Worm (Caenorhabditis elegans): Measurements from ENCODE around the gene F21D12.2.

The F21D12.2 gene

ce11 chrII:7331224-7331623, 13.7 kb downstream of the F21D12.2 start, which contains the start of gene npax-1:
Gene npax-1 (minus strand): TSS chrII:7331324.
- TF ChIP-seq pha-4 (tag; optimal IDR thresholded peaks at IDR 0.05) (no peak), fkh-10 (GFP tag; optimal IDR thresholded peaks at IDR 0.05) (no peak)

- TF ChIP-seq nfya-1 (tag; optimal IDR thresholded peaks at IDR 0.05) (peak; percentile 3), dve-1 (tag; optimal IDR thresholded peaks at IDR 0.05) (peak; percentile 7), ceh-45 (GFP tag; IDR thresholded peaks at IDR 0.05) (no peak), tbx-2 (tag; optimal IDR thresholded peaks at IDR 0.05) (peak; percentile 58), ahr-1 (tag; optimal IDR thresholded peaks at IDR 0.05) (no peak), zip-5 (tag; optimal IDR thresholded peaks at IDR 0.05) (no peak), ceh-2 (tag; optimal IDR thresholded peaks at IDR 0.05) (no peak), nhr-232 (tag; optimal IDR thresholded peaks at IDR 0.05) (no peak), hlh-30 (tag; optimal IDR thresholded peaks at IDR 0.05; ENCODE audit: insufficient read depth) (peak; percentile 63), ceh-18 (tag; optimal IDR thresholded peaks at IDR 0.05) (peak; percentile 15), ceh-31 (tag; optimal IDR thresholded peaks at IDR 0.05) (peak; percentile 17), nhr-11 (tag; optimal IDR thresholded peaks at IDR 0.05) (no peak), pqm-1 (tag; optimal IDR thresholded peaks at IDR 0.05) (no peak), eyg-1 (tag; optimal IDR thresholded peaks at IDR 0.05) (no peak), elt-2 (tag; optimal IDR thresholded peaks at IDR 0.05) (peak; percentile 36), lin-11 (tag; optimal IDR thresholded peaks at IDR 0.05) (no peak), ceh-6 (GFP tag; optimal IDR thresholded peaks at IDR 0.05) (no peak)
Observed at ce11 chrII:7337469-7337893, 19.9 kb downstream of the F21D12.2 start.

ce11 chrII:7338995-7339394, 21.4 kb downstream of the F21D12.2 start, which contains the start of gene nhr-21:
Gene nhr-21 (plus strand): TSS chrII:7339229.
- TF ChIP-seq nfya-1 (tag; optimal IDR thresholded peaks at IDR 0.05), result no peak
- TF ChIP-seq dmd-4 (tag; optimal IDR thresholded peaks at IDR 0.05; ENCODE audit: borderline replicate concordance), result no peak
- no peak for TF ChIP-seq T23F11.4 (GFP tag; optimal IDR thresholded peaks at IDR 0.05)
- no peak for TF ChIP-seq unc-42 (tag; optimal IDR thresholded peaks at IDR 0.05)

ce11 chrII:7340703-7341102, 23.1 kb downstream of the F21D12.2 start:
- no peak for TF ChIP-seq ceh-30 (tag; optimal IDR thresholded peaks at IDR 0.05)
- TF ChIP-seq T23F11.4 (GFP tag; optimal IDR thresholded peaks at IDR 0.05), result no peak
- TF ChIP-seq ceh-6 (GFP tag; optimal IDR thresholded peaks at IDR 0.05), result no peak

ce11 chrII:7341572-7342303, 24.2 kb downstream of the F21D12.2 start:
- TF ChIP-seq sdc-2 (tag; optimal IDR thresholded peaks at IDR 0.05), result no peak
- TF ChIP-seq ceh-45 (GFP tag; IDR thresholded peaks at IDR 0.05), result no peak
- no peak for TF ChIP-seq pha-2 (tag; optimal IDR thresholded peaks at IDR 0.05)
- no peak for TF ChIP-seq ets-4 (tag; optimal IDR thresholded peaks at IDR 0.05)
- TF ChIP-seq eyg-1 (tag; optimal IDR thresholded peaks at IDR 0.05), result no peak
- no peak for TF ChIP-seq che-1 (tag; optimal IDR thresholded peaks at IDR 0.05)
- TF ChIP-seq hlh-8 (tag; optimal IDR thresholded peaks at IDR 0.05), result no peak
- no peak for TF ChIP-seq K02D7.2 (tag; optimal IDR thresholded peaks at IDR 0.05)
- no peak for TF ChIP-seq elt-2 (tag; optimal IDR thresholded peaks at IDR 0.05)
- TF ChIP-seq pha-4 (tag; optimal IDR thresholded peaks at IDR 0.05), result no peak
- TF ChIP-seq nfya-1 (tag; optimal IDR thresholded peaks at IDR 0.05), result no peak
- no peak for TF ChIP-seq gmeb-2 (tag; optimal IDR thresholded peaks at IDR 0.05)

ce11 chrII:7342884-7343283, 25.3 kb downstream of the F21D12.2 start:
- no peak for TF ChIP-seq sdc-2 (tag; optimal IDR thresholded peaks at IDR 0.05)
- TF ChIP-seq eyg-1 (tag; optimal IDR thresholded peaks at IDR 0.05), result no peak
- no peak for TF ChIP-seq K02D7.2 (tag; optimal IDR thresholded peaks at IDR 0.05)
- TF ChIP-seq unc-55 (GFP tag; optimal IDR thresholded peaks at IDR 0.05), result no peak
- no peak for TF ChIP-seq tbx-2 (tag; optimal IDR thresholded peaks at IDR 0.05)
- no peak for TF ChIP-seq rnt-1 (tag; optimal IDR thresholded peaks at IDR 0.05)
- TF ChIP-seq tbx-7 (tag; optimal IDR thresholded peaks at IDR 0.05), result no peak
- no peak for TF ChIP-seq nfya-1 (tag; optimal IDR thresholded peaks at IDR 0.05)
- TF ChIP-seq odd-2 (tag; optimal IDR thresholded peaks at IDR 0.05), result no peak
- TF ChIP-seq pha-4 (tag; optimal IDR thresholded peaks at IDR 0.05), result no peak
